Worm (Caenorhabditis elegans) whole organism, L2 larva: Measurements from ENCODE around the gene cest-3.

Source experiments
- F13H6.1 ChIP-seq: sonication (generic microtip); optimal IDR thresholded peaks from 2 replicates; lab custom pipeline; 2016; ENCODE audit warnings: missing genetic modification characterization, missing compliant biosample characterization
- R02D3.7 ChIP-seq: fragments of 150-350 bp; optimal IDR thresholded peaks from 2 replicates; lab custom pipeline; 2014; ENCODE audit warnings: missing biosample characterization, missing genetic modification characterization
- Y55F3AM.14 ChIP-seq: fragments of 200-800 bp; sonication (Bioruptor generic); optimal IDR thresholded peaks from 2 replicates; lab custom pipeline; 2018; ENCODE audit warnings: mild to moderate bottlenecking, missing genetic modification characterization, missing compliant biosample characterization
- ZK546.5 ChIP-seq: sonication (generic microtip); optimal IDR thresholded peaks from 2 replicates; lab custom pipeline; 2017; ENCODE audit warnings: missing biosample characterization, missing genetic modification characterization
- alr-1 ChIP-seq: fragments of 150-350 bp; optimal IDR thresholded peaks from 2 replicates; lab custom pipeline; 2014; ENCODE audit warnings: missing biosample characterization, missing genetic modification characterization
- aly-2 ChIP-seq: fragments of 150-350 bp; optimal IDR thresholded peaks from 2 replicates; lab custom pipeline; 2014; ENCODE audit warnings: missing biosample characterization, missing genetic modification characterization
- ama-1 ChIP-seq: fragments of 150-350 bp; optimal IDR thresholded peaks from 2 replicates; lab custom pipeline; 2018; ENCODE audit warnings: inconsistent platforms
- blmp-1 ChIP-seq: sonication (generic microtip); optimal IDR thresholded peaks from 2 replicates; lab custom pipeline; 2017; ENCODE audit warnings: missing genetic modification characterization, mild to moderate bottlenecking, missing compliant biosample characterization, antibody characterized with exemption, moderate library complexity; ENCODE audit not compliant: insufficient read depth
- ceh-16 ChIP-seq: fragments of 150-350 bp; optimal IDR thresholded peaks from 2 replicates; lab custom pipeline; 2014; ENCODE audit warnings: missing biosample characterization, missing genetic modification characterization
- ceh-82 ChIP-seq: fragments of 150-350 bp; optimal IDR thresholded peaks from 2 replicates; lab custom pipeline; 2014; ENCODE audit warnings: missing biosample characterization, missing genetic modification characterization
- crh-2 ChIP-seq: sonication (generic microtip); optimal IDR thresholded peaks from 2 replicates; lab custom pipeline; 2017; ENCODE audit warnings: missing biosample characterization, missing genetic modification characterization
- dmd-4 ChIP-seq: sonication (generic microtip); optimal IDR thresholded peaks from 2 replicates; lab custom pipeline; 2017; ENCODE audit warnings: missing biosample characterization, missing genetic modification characterization
- egl-27 ChIP-seq: sonication (generic microtip); optimal IDR thresholded peaks from 3 replicates; lab custom pipeline; 2017; ENCODE audit warnings: missing biosample characterization, missing genetic modification reagents, missing genetic modification characterization
- elt-1 ChIP-seq: fragments of 150-350 bp; optimal IDR thresholded peaks from 2 replicates; lab custom pipeline; 2014; ENCODE audit warnings: missing biosample characterization, missing genetic modification characterization
- elt-3 ChIP-seq: sonication (generic microtip); optimal IDR thresholded peaks from 2 replicates; lab custom pipeline; 2017; ENCODE audit warnings: missing biosample characterization, missing genetic modification characterization
- fos-1 ChIP-seq: fragments of 150-350 bp; optimal IDR thresholded peaks from 2 replicates; lab custom pipeline; 2014; ENCODE audit warnings: missing biosample characterization, missing genetic modification characterization
- gmeb-1 ChIP-seq: fragments of 150-350 bp; optimal IDR thresholded peaks from 2 replicates; lab custom pipeline; 2014; ENCODE audit warnings: missing biosample characterization, missing genetic modification characterization
- lin-11 ChIP-seq: fragments of 150-350 bp; sonication (generic microtip); optimal IDR thresholded peaks from 2 replicates; lab custom pipeline; 2014; ENCODE audit warnings: missing biosample characterization, missing genetic modification characterization, inconsistent platforms, mixed read lengths
- lin-39 ChIP-seq: fragments of 150-350 bp; optimal IDR thresholded peaks from 2 replicates; lab custom pipeline; 2014; ENCODE audit warnings: missing biosample characterization, missing genetic modification reagents, missing genetic modification characterization
- lsy-2 ChIP-seq, 2 experiments: fragments of 150-350 bp in 1 of 2; sonication (generic microtip) in 1 of 2; optimal IDR thresholded peaks; 2 replicates each; lab custom pipeline; 2014 to 2017; ENCODE audit warnings: missing biosample characterization in 2 of 2, missing genetic modification characterization in 2 of 2
- mab-5 ChIP-seq: fragments of 150-350 bp; optimal IDR thresholded peaks from 2 replicates; lab custom pipeline; 2014; ENCODE audit warnings: missing biosample characterization, missing genetic modification characterization
- mbf-1 ChIP-seq: sonication (generic microtip); optimal IDR thresholded peaks from 2 replicates; lab custom pipeline; 2017; ENCODE audit warnings: missing biosample characterization, missing genetic modification characterization
- mdl-1 ChIP-seq, 2 experiments: fragments of 150-350 bp in 1 of 2; sonication (generic microtip) in 1 of 2; optimal IDR thresholded peaks; 2 replicates each; lab custom pipeline; 2017; ENCODE audit warnings: missing biosample characterization in 2 of 2, missing genetic modification characterization in 2 of 2
- nhr-11 ChIP-seq: fragments of 150-350 bp; optimal IDR thresholded peaks from 2 replicates; lab custom pipeline; 2014; ENCODE audit warnings: missing biosample characterization, missing genetic modification characterization
- nhr-129 ChIP-seq: fragments of 150-350 bp; optimal IDR thresholded peaks from 2 replicates; lab custom pipeline; 2014; ENCODE audit warnings: missing biosample characterization, missing genetic modification characterization
- nhr-21 ChIP-seq: fragments of 150-350 bp; optimal IDR thresholded peaks from 2 replicates; lab custom pipeline; 2014; ENCODE audit warnings: missing biosample characterization, missing genetic modification characterization
- nhr-237 ChIP-seq: fragments of 150-350 bp; optimal IDR thresholded peaks from 2 replicates; lab custom pipeline; 2014; ENCODE audit warnings: missing biosample characterization, missing genetic modification characterization
- nhr-77 ChIP-seq: fragments of 150-350 bp; optimal IDR thresholded peaks from 2 replicates; lab custom pipeline; 2014; ENCODE audit warnings: missing biosample characterization, missing genetic modification characterization
- peb-1 ChIP-seq: fragments of 150-350 bp; optimal IDR thresholded peaks from 2 replicates; lab custom pipeline; 2014; ENCODE audit warnings: missing biosample characterization, missing genetic modification characterization
- sem-4 ChIP-seq: fragments of 150-350 bp; optimal IDR thresholded peaks from 2 replicates; lab custom pipeline; 2014; ENCODE audit warnings: missing biosample characterization, missing genetic modification reagents, missing genetic modification characterization
- sma-9 ChIP-seq, 2 experiments: fragments of 150-350 bp in 1 of 2; sonication (generic microtip) in 1 of 2; optimal IDR thresholded peaks; 2 replicates each; lab custom pipeline; 2014 to 2016; ENCODE audit warnings: missing genetic modification characterization in 2 of 2, mild to moderate bottlenecking in 1 of 2, missing biosample characterization in 1 of 2, missing compliant biosample characterization in 1 of 2, missing genetic modification reagents in 1 of 2, moderate library complexity in 1 of 2
- snpc-4 ChIP-seq: fragments of 150-350 bp; optimal IDR thresholded peaks from 2 replicates; lab custom pipeline; 2014; ENCODE audit warnings: missing biosample characterization, missing genetic modification characterization
- unc-55 ChIP-seq: fragments of 150-350 bp; sonication (generic microtip); optimal IDR thresholded peaks from 3 replicates; lab custom pipeline; 2014; ENCODE audit warnings: missing biosample characterization, missing genetic modification reagents, missing genetic modification characterization
- unc-62 ChIP-seq: fragments of 150-350 bp; optimal IDR thresholded peaks from 2 replicates; lab custom pipeline; 2014; ENCODE audit warnings: missing biosample characterization, missing genetic modification reagents, missing genetic modification characterization
- zag-1 ChIP-seq: fragments of 150-350 bp; optimal IDR thresholded peaks from 2 replicates; lab custom pipeline; 2014; ENCODE audit warnings: missing biosample characterization, missing genetic modification characterization
- ztf-1 ChIP-seq: fragments of 200-800 bp; sonication (Bioruptor generic); conservative IDR thresholded peaks from 2 replicates; pipeline ENCODE4 v1.3.6; 2022; ENCODE audit warnings: missing genetic modification characterization, missing compliant biosample characterization
- ztf-4 ChIP-seq: fragments of 150-350 bp; optimal IDR thresholded peaks from 2 replicates; lab custom pipeline; 2014; ENCODE audit warnings: missing biosample characterization, missing genetic modification characterization

cest-3 gene

ce11 chrX:12235388-12235787 is 6.1 kb upstream of the cest-3 start, which contains the start of gene C23H4.6:
C23H4.6 (plus strand) TSS chrX:12235606.
- TF ChIP-seq ama-1 (lab: Kevin White, UChicago), result no peak
- TF ChIP-seq mbf-1 (tag; lab: Kevin White, UChicago), result no peak
- TF ChIP-seq alr-1 (tag; lab: Kevin White, UChicago), result no peak
- no peak for TF ChIP-seq Y55F3AM.14 (GFP tag; lab: Kevin White, UChicago)
- no peak for TF ChIP-seq ZK546.5 (tag; lab: Kevin White, UChicago)
- no peak for TF ChIP-seq peb-1
- TF ChIP-seq dmd-4 (tag; lab: Kevin White, UChicago), result no peak
- no peak for TF ChIP-seq lin-11 (tag; lab: Kevin White, UChicago)
- no peak for TF ChIP-seq ceh-16 (tag; lab: Kevin White, UChicago)
- no peak for TF ChIP-seq nhr-77
- TF ChIP-seq lin-39, result no peak
- TF ChIP-seq F13H6.1 (tag; lab: Kevin White, UChicago), result no peak
- TF ChIP-seq snpc-4, result no peak
- TF ChIP-seq blmp-1, result no peak
- no peak for TF ChIP-seq ztf-1 (GFP tag; lab: Robert Waterston, UW)

DNA sequence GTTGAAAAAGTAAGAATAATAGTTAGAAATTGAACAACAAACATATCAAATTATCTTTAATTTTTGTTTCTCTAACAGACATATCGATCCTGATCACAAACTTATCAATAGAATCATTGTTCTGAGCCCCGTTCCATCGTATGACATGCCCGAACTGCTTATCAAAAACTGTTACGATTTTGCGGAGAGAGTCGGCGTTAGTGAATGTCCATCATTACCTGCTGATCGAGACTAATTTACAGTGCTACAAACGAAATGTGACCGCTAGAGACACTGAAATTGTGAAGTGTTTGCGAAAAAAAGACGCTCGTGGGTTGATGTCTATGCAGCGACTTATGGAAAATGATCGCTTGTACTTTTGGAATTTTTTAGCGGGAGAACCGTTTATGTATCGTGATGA is 1.5 kb downstream of the cest-3 start:
- TF ChIP-seq sma-9 (GFP tag; optimal IDR thresholded peaks at IDR 0.05; lab: Kevin White, UChicago) (no peak), sma-9 (tag; optimal IDR thresholded peaks at IDR 0.05; lab: Kevin White, UChicago) (no peak)

DNA sequence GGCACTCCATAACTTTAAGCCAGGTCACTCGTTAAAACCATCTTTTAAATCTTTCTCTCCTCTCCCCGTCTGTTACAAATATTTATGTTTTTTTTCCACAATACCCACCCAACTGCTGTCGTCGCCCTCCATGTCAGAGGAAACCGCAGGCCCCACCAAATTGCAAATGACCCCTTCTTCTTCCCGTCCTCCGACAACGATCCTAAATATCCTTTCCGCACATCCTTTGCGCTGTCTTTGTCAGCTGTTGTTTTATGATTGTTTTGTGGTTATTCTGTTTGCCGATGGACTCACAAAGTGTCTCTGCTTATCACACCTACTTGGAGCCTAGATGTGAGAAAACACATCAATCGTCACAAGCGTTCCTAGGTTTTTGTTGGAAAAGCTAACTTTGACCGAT is 6.7 kb downstream of the cest-3 start:
- TF ChIP-seq Y55F3AM.14 (GFP tag; lab: Kevin White, UChicago) (no peak), unc-55 (GFP tag; lab: Kevin White, UChicago) (no peak), peb-1 (no peak), gmeb-1 (tag; lab: Kevin White, UChicago) (no peak), mdl-1 (tag; optimal IDR thresholded peaks at IDR 0.05; lab: Kevin White, UChicago) (no peak), aly-2 (tag; lab: Kevin White, UChicago) (no peak), zag-1 (tag; lab: Kevin White, UChicago) (no peak), elt-1 (tag; lab: Kevin White, UChicago) (no peak), ztf-4 (tag; lab: Kevin White, UChicago) (no peak), ceh-16 (tag; lab: Kevin White, UChicago) (no peak), nhr-77 (no peak), egl-27 (tag; lab: Kevin White, UChicago) (no peak), lsy-2 (tag; optimal IDR thresholded peaks at IDR 0.05; lab: Kevin White, UChicago) (no peak), elt-3 (no peak)

ce11 chrX:12252189-12252588 is 10.7 kb downstream of the cest-3 start:
- no peak for TF ChIP-seq nhr-11

DNA sequence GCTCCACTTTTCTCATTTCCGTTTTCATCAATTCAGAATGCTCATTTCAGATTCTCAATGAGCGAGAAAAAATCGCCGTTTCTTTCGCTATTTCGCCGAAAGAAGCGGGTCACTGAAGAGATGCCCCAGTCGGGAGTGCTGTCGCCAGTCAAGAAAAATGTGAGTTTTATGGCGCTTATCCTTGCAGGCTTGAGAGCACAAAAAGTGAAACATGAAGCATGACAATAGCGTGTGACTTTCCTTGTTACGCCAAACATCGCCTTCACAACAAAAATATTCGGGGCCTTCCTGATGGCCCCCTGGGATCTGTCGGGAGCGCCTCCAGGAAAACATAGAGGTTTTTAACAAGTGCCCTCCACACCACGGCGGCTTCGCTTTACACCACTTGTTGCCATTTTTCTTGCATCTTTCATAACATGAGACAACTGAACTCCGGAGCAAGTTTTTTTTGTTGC is 15.2 kb downstream of the cest-3 start, which contains the start of gene E01G6.2:
E01G6.2 (plus strand) TSS at position 51 of the 455 bp plus-strand sequence.
- no peak for TF ChIP-seq nhr-77
- no peak for TF ChIP-seq nhr-129 (tag; lab: Kevin White, UChicago)
- TF ChIP-seq nhr-237 (tag; lab: Kevin White, UChicago), result no peak
- TF ChIP-seq lsy-2 (tag; optimal IDR thresholded peaks at IDR 0.05; lab: Kevin White, UChicago), result no peak
- TF ChIP-seq sem-4 (tag; lab: Kevin White, UChicago), result no peak
- TF ChIP-seq gmeb-1 (tag; lab: Kevin White, UChicago), result no peak

- no peak for TF ChIP-seq mab-5 (tag; lab: Kevin White, UChicago)
- TF ChIP-seq ztf-4 (tag; lab: Kevin White, UChicago), result no peak
- TF ChIP-seq nhr-21 (tag; lab: Kevin White, UChicago), result no peak
- TF ChIP-seq elt-1 (tag; lab: Kevin White, UChicago), result no peak
- no peak for TF ChIP-seq R02D3.7
- TF ChIP-seq fos-1 (tag; lab: Kevin White, UChicago), result no peak
- TF ChIP-seq nhr-237 (tag; lab: Kevin White, UChicago), result no peak
- no peak for TF ChIP-seq lin-39
- TF ChIP-seq crh-2 (tag; lab: Kevin White, UChicago), result no peak
- TF ChIP-seq lsy-2 (tag; optimal IDR thresholded peaks at IDR 0.05; lab: Kevin White, UChicago), result no peak
- TF ChIP-seq sem-4 (tag; lab: Kevin White, UChicago), result no peak
- TF ChIP-seq unc-62 (GFP tag; lab: Kevin White, UChicago), result no peak
- no peak for TF ChIP-seq ama-1 (lab: Kevin White, UChicago)
- TF ChIP-seq ceh-82 (tag; lab: Kevin White, UChicago), result no peak
- no peak for TF ChIP-seq ZK546.5 (tag; lab: Kevin White, UChicago)
These were observed 19.0 kb downstream of the cest-3 start, which contains the start of gene E01G6.1 for ce11 chrX:12260381-12260931. E01G6.1 (plus strand) TSS chrX:12260881.
